Fruit fly (Drosophila melanogaster) whole organism, embryonic: Measurements from ENCODE around the gene Sec15.

ENCODE experiments used
- Aef1 ChIP-seq: fragments of 200-800 bp; sonication (Bioruptor generic); IDR thresholded peaks from 3 replicates; pipeline ENCODE4 v1.3.6; 2022; ENCODE audit warnings: missing biosample characterization, missing genetic modification characterization
- B-H2 ChIP-seq: fragments of 200-800 bp; sonication (Bioruptor generic); optimal IDR thresholded peaks from 2 replicates; lab custom pipeline; 2018; ENCODE audit warnings: missing biosample characterization, mild to moderate bottlenecking, missing genetic modification characterization
- C15 ChIP-seq: fragments of 200-800 bp; sonication (Bioruptor generic); IDR thresholded peaks from 3 replicates; pipeline ENCODE4 v1.3.6; 2022; ENCODE audit warnings: missing biosample characterization, missing genetic modification characterization
- CG10366 ChIP-seq: fragments of 200-800 bp; sonication (Bioruptor generic); IDR thresholded peaks from 2 replicates; pipeline ENCODE4 v1.3.6; 2022; ENCODE audit warnings: missing biosample characterization, missing genetic modification characterization
- CG11560 ChIP-seq: fragments of 200-800 bp; sonication (Bioruptor generic); IDR thresholded peaks from 3 replicates; pipeline ENCODE4 v1.3.6; 2022; ENCODE audit warnings: missing biosample characterization, missing genetic modification characterization
- CG12219 ChIP-seq: fragments of 200-800 bp; sonication (Bioruptor generic); optimal IDR thresholded peaks from 3 replicates; lab custom pipeline; 2018; ENCODE audit warnings: missing biosample characterization, mild to moderate bottlenecking, missing genetic modification characterization
- CG12236 ChIP-seq: fragments of 200-800 bp; sonication (Bioruptor generic); optimal IDR thresholded peaks from 2 replicates; lab custom pipeline; 2016; ENCODE audit warnings: missing biosample characterization, missing genetic modification characterization
- CG13424 ChIP-seq: fragments of 200-800 bp; sonication (Bioruptor generic); optimal IDR thresholded peaks from 2 replicates; lab custom pipeline; 2019; ENCODE audit warnings: missing biosample characterization, mild to moderate bottlenecking, missing genetic modification characterization, moderate library complexity
- CG13624 ChIP-seq: fragments of 200-800 bp; sonication (Bioruptor generic); optimal IDR thresholded peaks from 2 replicates; lab custom pipeline; 2016; ENCODE audit warnings: missing biosample characterization, missing genetic modification characterization
- CG14860 ChIP-seq: fragments of 200-800 bp; sonication (Bioruptor generic); IDR thresholded peaks from 3 replicates; pipeline ENCODE4 v1.3.6; 2022; ENCODE audit warnings: missing biosample characterization, missing genetic modification characterization; ENCODE audit not compliant: partially characterized antibody
- CG15011 ChIP-seq: fragments of 200-800 bp; sonication (Bioruptor generic); optimal IDR thresholded peaks from 3 replicates; lab custom pipeline; 2018; ENCODE audit warnings: missing biosample characterization, mild to moderate bottlenecking, missing genetic modification characterization
- CG18599 ChIP-seq: fragments of 200-800 bp; sonication (Bioruptor generic); optimal IDR thresholded peaks from 3 replicates; lab custom pipeline; 2017; ENCODE audit warnings: missing biosample characterization, missing genetic modification characterization, mild to moderate bottlenecking, moderate library complexity, missing genetic modification reagents
- CG2889 ChIP-seq: fragments of 200-800 bp; sonication (Bioruptor generic); IDR thresholded peaks from 3 replicates; pipeline ENCODE4 v1.3.6; 2022; ENCODE audit warnings: missing biosample characterization, missing genetic modification characterization
- CG33557 ChIP-seq: fragments of 200-800 bp; sonication (Bioruptor generic); optimal IDR thresholded peaks from 2 replicates; lab custom pipeline; 2019; ENCODE audit warnings: missing biosample characterization, mild to moderate bottlenecking, missing genetic modification characterization, moderate library complexity
- CG4424 ChIP-seq: fragments of 200-800 bp; sonication (Bioruptor generic); optimal IDR thresholded peaks from 3 replicates; lab custom pipeline; 2016; ENCODE audit warnings: missing biosample characterization, missing genetic modification characterization
- CG4617 ChIP-seq: fragments of 200-800 bp; sonication (Bioruptor generic); optimal IDR thresholded peaks from 3 replicates; lab custom pipeline; 2016; ENCODE audit warnings: missing biosample characterization, missing genetic modification characterization, borderline replicate concordance
- CG7271 ChIP-seq: fragments of 200-800 bp; sonication (Bioruptor generic); optimal IDR thresholded peaks from 2 replicates; lab custom pipeline; 2018; ENCODE audit warnings: missing biosample characterization, mild to moderate bottlenecking, missing genetic modification characterization, moderate library complexity
- CG8290 ChIP-seq, 3 experiments: fragments of 200-800 bp; sonication (Bioruptor generic); optimal IDR thresholded peaks; 2 replicates each; lab custom pipeline; 2016 to 2019; ENCODE audit warnings: missing biosample characterization in 3 of 3, missing genetic modification characterization in 3 of 3, mild to moderate bottlenecking in 2 of 3, moderate library complexity in 1 of 3
- CG9215 ChIP-seq: fragments of 200-800 bp; sonication (Bioruptor generic); IDR thresholded peaks from 2 replicates; pipeline ENCODE4 v1.3.6; 2022; ENCODE audit warnings: missing biosample characterization, missing genetic modification characterization
- CG9817 ChIP-seq: fragments of 200-800 bp; sonication (Bioruptor generic); optimal IDR thresholded peaks from 2 replicates; lab custom pipeline; 2018; ENCODE audit warnings: missing biosample characterization, mild to moderate bottlenecking, missing genetic modification characterization, moderate library complexity
- D19A ChIP-seq: fragments of 200-800 bp; optimal IDR thresholded peaks from 3 replicates; lab custom pipeline; 2019; ENCODE audit warnings: missing biosample characterization, mild to moderate bottlenecking, missing genetic modification characterization, moderate library complexity
- Deaf1 ChIP-seq: fragments of 200-800 bp; optimal IDR thresholded peaks from 3 replicates; lab custom pipeline; 2019; ENCODE audit warnings: missing biosample characterization, mild to moderate bottlenecking, missing genetic modification characterization, moderate library complexity
- E2f2 ChIP-seq: fragments of 200-800 bp; sonication (Bioruptor generic); IDR thresholded peaks from 2 replicates; pipeline ENCODE4 v1.3.6; 2022; ENCODE audit warnings: missing biosample characterization, missing genetic modification characterization
- Gsc ChIP-seq: fragments of 200-800 bp; sonication (Bioruptor generic); IDR thresholded peaks from 2 replicates; pipeline ENCODE4 v1.3.6; 2022; ENCODE audit warnings: missing biosample characterization, missing genetic modification characterization
- HmgZ ChIP-seq: fragments of 200-800 bp; sonication (Bioruptor generic); optimal IDR thresholded peaks from 2 replicates; lab custom pipeline; 2018; ENCODE audit warnings: missing biosample characterization, mild to moderate bottlenecking, missing genetic modification characterization
- Hr39 ChIP-seq: fragments of >200 bp; optimal IDR thresholded peaks from 2 replicates; lab custom pipeline; 2017
- Hsf ChIP-seq: fragments of 200-800 bp; sonication (Bioruptor generic); optimal IDR thresholded peaks from 3 replicates; lab custom pipeline; 2016; ENCODE audit warnings: missing biosample characterization, missing genetic modification characterization
- PHDP ChIP-seq: fragments of 200-800 bp; sonication (Bioruptor generic); optimal IDR thresholded peaks from 3 replicates; lab custom pipeline; 2018; ENCODE audit warnings: missing biosample characterization, mild to moderate bottlenecking, missing genetic modification characterization, moderate library complexity
- Scr ChIP-seq: fragments of 200-800 bp; sonication (Bioruptor generic); IDR thresholded peaks from 2 replicates; pipeline ENCODE4 v1.3.6; 2022; ENCODE audit warnings: missing biosample characterization, missing genetic modification characterization; ENCODE audit not compliant: partially characterized antibody
- Xrp1 ChIP-seq: fragments of 200-800 bp; sonication (Bioruptor generic); IDR thresholded peaks from 2 replicates; pipeline ENCODE4 v1.3.6; 2022; ENCODE audit warnings: missing biosample characterization, missing genetic modification characterization
- al ChIP-seq: fragments of 200-800 bp; sonication (Bioruptor generic); IDR thresholded peaks from 2 replicates; pipeline ENCODE4 v1.3.6; 2022; ENCODE audit warnings: missing biosample characterization, missing genetic modification characterization
- amos ChIP-seq: fragments of 200-800 bp; sonication (Bioruptor generic); IDR thresholded peaks from 2 replicates; pipeline ENCODE4 v1.3.6; 2022; ENCODE audit warnings: missing biosample characterization, missing genetic modification characterization; ENCODE audit not compliant: partially characterized antibody
- ash1 ChIP-seq: fragments of 200-800 bp; sonication (Bioruptor generic); optimal IDR thresholded peaks from 2 replicates; lab custom pipeline; 2018; ENCODE audit warnings: missing biosample characterization, mild to moderate bottlenecking, missing genetic modification characterization
- bigmax ChIP-seq: fragments of 200-800 bp; sonication (Bioruptor generic); optimal IDR thresholded peaks from 2 replicates; lab custom pipeline; 2018; ENCODE audit warnings: missing biosample characterization, mild to moderate bottlenecking, missing genetic modification characterization
- cad ChIP-seq: fragments of >200 bp; optimal IDR thresholded peaks from 2 replicates; lab custom pipeline; 2017; ENCODE audit warnings: missing biosample characterization, missing genetic modification characterization
- chm ChIP-seq: fragments of 200-800 bp; sonication (Bioruptor generic); IDR thresholded peaks from 2 replicates; pipeline ENCODE4 v1.3.6; 2022; ENCODE audit warnings: missing biosample characterization, missing genetic modification characterization
- crc ChIP-seq: fragments of 200-800 bp; sonication (Bioruptor generic); optimal IDR thresholded peaks from 2 replicates; lab custom pipeline; 2016; ENCODE audit warnings: missing biosample characterization, missing genetic modification characterization
- crp ChIP-seq, 2 experiments: fragments of 200-800 bp; sonication (Bioruptor generic); optimal IDR thresholded peaks; 2 replicates in 1 of 2; 3 replicates in 1 of 2; lab custom pipeline; 2017; ENCODE audit warnings: missing biosample characterization in 2 of 2, missing genetic modification characterization in 2 of 2, mild to moderate bottlenecking in 1 of 2, moderate library complexity in 1 of 2
- fu2 ChIP-seq: fragments of 200-800 bp; sonication (Bioruptor generic); optimal IDR thresholded peaks from 2 replicates; lab custom pipeline; 2016; ENCODE audit warnings: missing biosample characterization, missing genetic modification characterization
- inv ChIP-seq: fragments of 200-800 bp; sonication (Bioruptor generic); IDR thresholded peaks from 2 replicates; pipeline ENCODE4 v1.3.6; 2022; ENCODE audit warnings: missing biosample characterization, missing genetic modification characterization; ENCODE audit not compliant: partially characterized antibody
- org-1 ChIP-seq: fragments of 200-800 bp; sonication (Bioruptor generic); optimal IDR thresholded peaks from 2 replicates; lab custom pipeline; 2017; ENCODE audit warnings: missing biosample characterization, missing genetic modification characterization
- pan ChIP-seq, 4 experiments: fragments of >200 bp in 3 of 4; fragments of 200-800 bp in 1 of 4; sonication (Bioruptor generic) in 1 of 4; optimal IDR thresholded peaks in 3 of 4; IDR thresholded peaks in 1 of 4; 2 replicates each; pipeline versions ENCODE4 v1.3.6 to Lab custom; 2017 to 2022; ENCODE audit warnings: missing biosample characterization in 2 of 4, missing genetic modification characterization in 2 of 4, mixed read lengths in 1 of 4
- phol ChIP-seq: fragments of 200-800 bp; sonication (Bioruptor generic); optimal IDR thresholded peaks from 3 replicates; lab custom pipeline; 2018; ENCODE audit warnings: missing biosample characterization, mild to moderate bottlenecking, missing genetic modification characterization, moderate library complexity
- schlank ChIP-seq: fragments of 200-800 bp; sonication (Bioruptor generic); optimal IDR thresholded peaks from 2 replicates; lab custom pipeline; 2018; ENCODE audit warnings: missing biosample characterization, mild to moderate bottlenecking, missing genetic modification characterization
- sna ChIP-seq: fragments of 200-800 bp; sonication (Bioruptor generic); IDR thresholded peaks from 2 replicates; pipeline ENCODE4 v1.3.6; 2022; ENCODE audit warnings: missing biosample characterization, missing genetic modification characterization; ENCODE audit not compliant: partially characterized antibody
- sr ChIP-seq: fragments of 200-800 bp; sonication (Bioruptor generic); IDR thresholded peaks from 3 replicates; pipeline ENCODE4 v1.3.6; 2022; ENCODE audit warnings: missing biosample characterization, missing genetic modification characterization
- stc ChIP-seq: fragments of 200-800 bp; sonication (Bioruptor generic); IDR thresholded peaks from 2 replicates; pipeline ENCODE4 v1.3.6; 2022; ENCODE audit warnings: missing biosample characterization, missing genetic modification characterization
- zf30C ChIP-seq: fragments of 200-800 bp; sonication (Bioruptor generic); optimal IDR thresholded peaks from 3 replicates; lab custom pipeline; 2018; ENCODE audit warnings: missing biosample characterization, mild to moderate bottlenecking, missing genetic modification characterization

The Sec15 gene

DNA sequence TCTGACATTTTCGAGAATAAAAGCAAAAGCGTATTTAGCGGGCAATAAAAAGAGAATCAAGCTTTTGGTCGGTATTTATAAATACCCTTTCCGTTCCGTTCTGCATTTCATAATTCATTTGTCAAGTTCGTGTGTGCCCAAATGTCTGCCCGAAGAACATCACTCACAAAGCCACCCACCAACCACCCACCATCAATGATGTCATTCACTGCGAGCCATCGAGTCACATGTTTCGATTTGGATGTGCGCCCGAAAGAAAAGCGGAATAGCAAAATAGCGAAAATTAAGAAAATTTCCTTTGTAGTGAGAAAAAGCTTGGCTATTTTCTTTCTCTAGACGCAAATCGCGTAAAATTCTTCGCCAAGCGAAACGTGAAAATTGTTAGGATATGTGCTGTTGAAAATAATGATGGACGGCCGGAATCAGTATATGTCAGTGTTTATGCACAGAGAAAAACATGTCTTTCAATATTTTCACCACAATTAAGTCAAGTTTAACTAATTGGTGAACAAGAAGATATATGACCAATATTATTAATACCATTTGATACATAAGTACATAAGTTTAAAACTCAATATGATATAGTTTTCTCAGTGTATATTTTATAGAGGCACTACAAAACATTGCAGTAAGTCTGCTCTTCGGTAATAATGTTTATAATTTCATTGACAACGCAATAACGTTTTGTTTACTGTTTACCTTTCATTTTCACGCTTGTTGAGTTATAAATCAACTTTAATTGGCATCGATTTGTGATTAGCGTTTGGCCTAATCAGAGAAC, 43.5 kb upstream of the Sec15 start (continued):
- TF ChIP-seq CG12219 (GFP tag; lab: Kevin White, UChicago) (peak; percentile 59), zf30C (GFP tag; lab: Kevin White, UChicago) (no peak), pan (optimal IDR thresholded peaks at IDR 0.05; lab: Kevin White, UChicago) (no peak), pan (GFP tag; optimal IDR thresholded peaks at IDR 0.05 in 1 of 2, IDR thresholded peaks at IDR 0.05 in 1 of 2) (peak in 1 of 2 experiments; percentile 79), Xrp1 (GFP tag; lab: Robert Waterston, UW) (peak; percentile 56), Scr (no peak), CG13624 (GFP tag; lab: Kevin White, UChicago) (peak; percentile 60), Hr39 (lab: Kevin White, UChicago) (no peak), PHDP (tag; lab: Kevin White, UChicago) (peak; percentile 66), sr (peak; percentile 91), phol (peak; percentile 54), org-1 (GFP tag; lab: Kevin White, UChicago) (no peak), CG10366 (GFP tag; lab: Robert Waterston, UW) (peak; percentile 61), stc (peak; percentile 52; the same call in 1 of the 2 replicates), crc (GFP tag; lab: Kevin White, UChicago) (peak; percentile 28), CG9817 (peak; percentile 37), al (GFP tag; lab: Robert Waterston, UW) (peak; percentile 45), CG4617 (GFP tag; lab: Kevin White, UChicago) (peak; percentile 1), CG2889 (GFP tag; lab: Robert Waterston, UW) (0 out of 3 replicates have a peak, but pooled peaks have one; percentile 42), amos (no peak), HmgZ (tag; lab: Kevin White, UChicago) (peak; percentile 31), E2f2 (peak; percentile 35; the same call in 1 of the 2 replicates), Aef1 (peak; percentile 44; the same call in 1 of the 3 replicates), Hsf (GFP tag; lab: Kevin White, UChicago) (peak; percentile 57), cad (GFP tag; lab: Kevin White, UChicago) (no peak), fu2 (GFP tag; lab: Kevin White, UChicago) (no peak), CG13424 (peak; percentile 53), CG18599 (GFP tag; lab: Kevin White, UChicago) (peak; percentile 69), bigmax (GFP tag; lab: Kevin White, UChicago) (no peak), Gsc (GFP tag; lab: Robert Waterston, UW) (no peak), inv (GFP tag; lab: Robert Waterston, UW) (no peak), crp (GFP tag; optimal IDR thresholded peaks at IDR 0.05; lab: Kevin White, UChicago) (no peak), CG8290 (GFP tag; optimal IDR thresholded peaks at IDR 0.05; lab: Kevin White, UChicago) (no peak), CG8290 (tag; optimal IDR thresholded peaks at IDR 0.05; lab: Kevin White, UChicago) (peak in 1 of 2 experiments; percentile 77), sna (GFP tag; lab: Robert Waterston, UW) (no peak), schlank (tag; lab: Kevin White, UChicago) (no peak), chm (GFP tag; lab: Robert Waterston, UW) (no peak), CG9215 (GFP tag; lab: Robert Waterston, UW) (no peak), D19A (peak; percentile 6), CG15011 (GFP tag; lab: Kevin White, UChicago) (no peak), CG11560 (tag; lab: Robert Waterston, UW) (no peak), CG4424 (GFP tag; lab: Kevin White, UChicago) (peak; percentile 48), CG14860 (GFP tag; lab: Robert Waterston, UW) (no peak), CG12236 (GFP tag; lab: Kevin White, UChicago) (peak; percentile 19), B-H2 (GFP tag; lab: Kevin White, UChicago) (no peak), CG7271 (tag; lab: Kevin White, UChicago) (no peak), C15 (GFP tag; lab: Robert Waterston, UW) (0 out of 3 replicates have a peak, but pooled peaks have one; percentile 51), CG33557 (GFP tag; lab: Kevin White, UChicago) (no peak), ash1 (GFP tag; lab: Kevin White, UChicago) (no peak), Deaf1 (tag; lab: Kevin White, UChicago) (peak; percentile 1)
